Fruit fly (Drosophila melanogaster) whole organism, embryonic: ENCODE data around the gene Zaf1.
A peak's percentile ranks its signal among the peaks of the same experiment; 100 is the strongest.

Experiments used
- Atf-2 ChIP-seq: fragments of 200-800 bp; sonication (Bioruptor generic); optimal IDR thresholded peaks from 2 replicates; lab custom pipeline; 2016; ENCODE audit warnings: missing biosample characterization, missing genetic modification characterization
- B-H2 ChIP-seq: fragments of 200-800 bp; sonication (Bioruptor generic); optimal IDR thresholded peaks from 2 replicates; lab custom pipeline; 2018; ENCODE audit warnings: missing biosample characterization, mild to moderate bottlenecking, missing genetic modification characterization
- CG10267 ChIP-seq: fragments of 200-800 bp; sonication (Bioruptor generic); optimal IDR thresholded peaks from 2 replicates; lab custom pipeline; 2018; ENCODE audit warnings: missing biosample characterization, mild to moderate bottlenecking, missing genetic modification characterization, moderate library complexity
- CG10321 ChIP-seq: fragments of 200-800 bp; sonication (Bioruptor generic); IDR thresholded peaks from 2 replicates; pipeline ENCODE4 v1.3.6; 2022; ENCODE audit warnings: missing biosample characterization, missing genetic modification characterization
- CG10462 ChIP-seq: fragments of 200-800 bp; sonication (Bioruptor generic); optimal IDR thresholded peaks from 2 replicates; lab custom pipeline; 2016; ENCODE audit warnings: missing biosample characterization, missing genetic modification characterization
- CG10979 ChIP-seq: fragments of 200-800 bp; sonication (Bioruptor generic); optimal IDR thresholded peaks from 2 replicates; lab custom pipeline; 2018; ENCODE audit warnings: missing biosample characterization, mild to moderate bottlenecking, missing genetic modification characterization, moderate library complexity
- CG11398 ChIP-seq: fragments of 200-800 bp; sonication (Bioruptor generic); optimal IDR thresholded peaks from 2 replicates; lab custom pipeline; 2016; ENCODE audit warnings: missing biosample characterization, missing genetic modification characterization
- CG13775 ChIP-seq: fragments of 200-800 bp; sonication (Bioruptor generic); optimal IDR thresholded peaks from 3 replicates; lab custom pipeline; 2017; ENCODE audit warnings: missing biosample characterization, mild to moderate bottlenecking, missing genetic modification characterization
- CG15696 ChIP-seq: fragments of 200-800 bp; sonication (Bioruptor generic); optimal IDR thresholded peaks from 2 replicates; lab custom pipeline; 2019; ENCODE audit warnings: missing biosample characterization, mild to moderate bottlenecking, missing genetic modification characterization, moderate library complexity
- CG18262 ChIP-seq: fragments of 200-800 bp; optimal IDR thresholded peaks from 3 replicates; lab custom pipeline; 2019; ENCODE audit warnings: missing biosample characterization, mild to moderate bottlenecking, missing genetic modification characterization, moderate library complexity
- CG18619 ChIP-seq: fragments of 200-800 bp; sonication (Bioruptor generic); optimal IDR thresholded peaks from 3 replicates; lab custom pipeline; 2017; ENCODE audit warnings: missing biosample characterization, mild to moderate bottlenecking, missing genetic modification characterization
- CG2120 ChIP-seq: fragments of 200-800 bp; sonication (Bioruptor generic); optimal IDR thresholded peaks from 3 replicates; lab custom pipeline; 2016; ENCODE audit warnings: missing biosample characterization, missing genetic modification characterization
- CG2678 ChIP-seq: fragments of 200-800 bp; sonication (Bioruptor generic); optimal IDR thresholded peaks from 3 replicates; lab custom pipeline; 2019; ENCODE audit warnings: missing biosample characterization, mild to moderate bottlenecking, missing genetic modification characterization, moderate library complexity
- CG2712 ChIP-seq: fragments of 200-800 bp; optimal IDR thresholded peaks from 3 replicates; lab custom pipeline; 2019; ENCODE audit warnings: missing biosample characterization, mild to moderate bottlenecking, missing genetic modification characterization, moderate library complexity
- CG3847 ChIP-seq: fragments of 200-800 bp; sonication (Bioruptor generic); IDR thresholded peaks from 2 replicates; pipeline ENCODE4 v1.3.6; 2022; ENCODE audit warnings: missing biosample characterization, missing genetic modification characterization
- CG42726 ChIP-seq: fragments of 200-800 bp; sonication (Bioruptor generic); IDR thresholded peaks from 2 replicates; pipeline ENCODE4 v1.3.6; 2022; ENCODE audit warnings: missing biosample characterization, missing genetic modification characterization; ENCODE audit not compliant: partially characterized antibody
- CG7745 ChIP-seq: fragments of 200-800 bp; sonication (Bioruptor generic); optimal IDR thresholded peaks from 2 replicates; lab custom pipeline; 2018; ENCODE audit warnings: missing biosample characterization, mild to moderate bottlenecking, missing genetic modification characterization, moderate library complexity
- CG7987 ChIP-seq: fragments of 200-800 bp; sonication (Bioruptor generic); optimal IDR thresholded peaks from 2 replicates; lab custom pipeline; 2018; ENCODE audit warnings: missing biosample characterization, mild to moderate bottlenecking, missing genetic modification characterization, moderate library complexity
- CG8290 ChIP-seq, 3 experiments: fragments of 200-800 bp; sonication (Bioruptor generic); optimal IDR thresholded peaks; 2 replicates each; lab custom pipeline; 2016 to 2019; ENCODE audit warnings: missing biosample characterization in 3 of 3, missing genetic modification characterization in 3 of 3, mild to moderate bottlenecking in 2 of 3, moderate library complexity in 1 of 3
- CG9876 ChIP-seq: fragments of 200-800 bp; sonication (Bioruptor generic); optimal IDR thresholded peaks from 2 replicates; lab custom pipeline; 2016; ENCODE audit warnings: missing biosample characterization, missing genetic modification characterization
- D ChIP-seq, 2 experiments: fragments of 200-800 bp in 1 of 2; fragments of >200 bp in 1 of 2; sonication (Bioruptor generic) in 1 of 2; optimal IDR thresholded peaks; 2 replicates in 1 of 2; 3 replicates in 1 of 2; lab custom pipeline; 2017; ENCODE audit warnings: mild to moderate bottlenecking in 1 of 2, missing biosample characterization in 1 of 2, missing genetic modification characterization in 1 of 2, missing genetic modification reagents in 1 of 2
- Dad ChIP-seq: fragments of 200-800 bp; sonication (Bioruptor generic); optimal IDR thresholded peaks from 3 replicates; lab custom pipeline; 2016; ENCODE audit warnings: missing biosample characterization, missing genetic modification characterization
- Fer3 ChIP-seq: fragments of 200-800 bp; sonication (Bioruptor generic); optimal IDR thresholded peaks from 2 replicates; lab custom pipeline; 2018; ENCODE audit warnings: missing biosample characterization, mild to moderate bottlenecking, missing genetic modification characterization, moderate library complexity
- GATAe ChIP-seq: fragments of 200-800 bp; sonication (Bioruptor generic); conservative IDR thresholded peaks from 2 replicates; pipeline ENCODE4 v1.3.6; 2022; ENCODE audit warnings: missing biosample characterization, missing genetic modification characterization
- H2.0 ChIP-seq: fragments of 200-800 bp; sonication (Bioruptor generic); IDR thresholded peaks from 2 replicates; pipeline ENCODE4 v1.3.6; 2022; ENCODE audit warnings: missing biosample characterization, missing genetic modification characterization
- Hmr ChIP-seq: fragments of 200-800 bp; sonication (Bioruptor generic); optimal IDR thresholded peaks from 3 replicates; lab custom pipeline; 2017; ENCODE audit warnings: mild to moderate bottlenecking, missing biosample characterization, missing genetic modification reagents, missing genetic modification characterization
- Hmx ChIP-seq: fragments of 200-800 bp; sonication (Bioruptor generic); optimal IDR thresholded peaks from 2 replicates; lab custom pipeline; 2016; ENCODE audit warnings: missing biosample characterization, missing genetic modification characterization
- Lim3 ChIP-seq: fragments of 200-800 bp; sonication (Bioruptor generic); IDR thresholded peaks from 2 replicates; pipeline ENCODE4 v1.3.6; 2022; ENCODE audit warnings: missing biosample characterization, missing genetic modification characterization
- MBD-R2 ChIP-seq: fragments of 200-800 bp; sonication (Bioruptor generic); IDR thresholded peaks from 2 replicates; pipeline ENCODE4 v1.3.6; 2022; ENCODE audit warnings: missing biosample characterization, missing genetic modification characterization
- Med ChIP-seq: fragments of 200-800 bp; sonication (Bioruptor generic); peaks from one replicate; lab custom pipeline; 2016; ENCODE audit warnings: missing biosample characterization, missing genetic modification characterization, mild to moderate bottlenecking, inconsistent platforms, moderate library complexity
- Oaz ChIP-seq: fragments of 200-800 bp; sonication (Bioruptor generic); IDR thresholded peaks from 2 replicates; pipeline ENCODE4 v1.3.6; 2022; ENCODE audit warnings: missing biosample characterization, missing genetic modification characterization
- Xrp1 ChIP-seq: fragments of 200-800 bp; sonication (Bioruptor generic); IDR thresholded peaks from 2 replicates; pipeline ENCODE4 v1.3.6; 2022; ENCODE audit warnings: missing biosample characterization, missing genetic modification characterization
- ac ChIP-seq: fragments of 200-800 bp; sonication (Bioruptor generic); optimal IDR thresholded peaks from 3 replicates; lab custom pipeline; 2017; ENCODE audit warnings: missing biosample characterization, mild to moderate bottlenecking, missing genetic modification characterization
- ara ChIP-seq: fragments of 200-800 bp; sonication (Bioruptor generic); IDR thresholded peaks from 2 replicates; pipeline ENCODE4 v1.3.6; 2022; ENCODE audit warnings: missing biosample characterization, missing genetic modification characterization
- bbx ChIP-seq: fragments of 200-800 bp; sonication (Bioruptor generic); IDR thresholded peaks from 2 replicates; pipeline ENCODE4 v1.3.6; 2022; ENCODE audit warnings: missing biosample characterization, missing genetic modification characterization; ENCODE audit not compliant: partially characterized antibody
- chn ChIP-seq: fragments of 200-800 bp; sonication (Bioruptor generic); optimal IDR thresholded peaks from 2 replicates; lab custom pipeline; 2016; ENCODE audit warnings: missing biosample characterization, missing genetic modification characterization
- dm ChIP-seq: fragments of 200-800 bp; sonication (Bioruptor generic); optimal IDR thresholded peaks from 3 replicates; lab custom pipeline; 2016; ENCODE audit warnings: missing biosample characterization, missing genetic modification characterization
- gt ChIP-seq: fragments of 200-800 bp; sonication (Bioruptor generic); IDR thresholded peaks from 2 replicates; pipeline ENCODE4 v1.3.6; 2022; ENCODE audit warnings: missing biosample characterization, missing genetic modification characterization
- kay ChIP-seq: fragments of 200-800 bp; sonication (Bioruptor generic); optimal IDR thresholded peaks from 2 replicates; lab custom pipeline; 2016; ENCODE audit warnings: missing biosample characterization, missing genetic modification characterization
- ken ChIP-seq: fragments of 200-800 bp; sonication (Bioruptor generic); IDR thresholded peaks from 3 replicates; pipeline ENCODE4 v1.3.6; 2022; ENCODE audit warnings: missing biosample characterization, missing genetic modification characterization
- lilli ChIP-seq: fragments of 200-800 bp; sonication (Bioruptor generic); optimal IDR thresholded peaks from 3 replicates; lab custom pipeline; 2016; ENCODE audit warnings: missing biosample characterization, missing genetic modification characterization
- onecut ChIP-seq: fragments of 200-800 bp; sonication (Bioruptor generic); IDR thresholded peaks from 2 replicates; pipeline ENCODE4 v1.3.6; 2022; ENCODE audit warnings: missing biosample characterization, missing genetic modification characterization
- pan ChIP-seq, 4 experiments: fragments of >200 bp in 3 of 4; fragments of 200-800 bp in 1 of 4; sonication (Bioruptor generic) in 1 of 4; optimal IDR thresholded peaks in 3 of 4; IDR thresholded peaks in 1 of 4; 2 replicates each; pipeline versions ENCODE4 v1.3.6 to Lab custom; 2017 to 2022; ENCODE audit warnings: missing biosample characterization in 2 of 4, missing genetic modification characterization in 2 of 4, mixed read lengths in 1 of 4
- sim ChIP-seq: fragments of 200-800 bp; sonication (Bioruptor generic); IDR thresholded peaks from 2 replicates; pipeline ENCODE4 v1.3.6; 2022; ENCODE audit warnings: missing biosample characterization, missing genetic modification characterization
- toy ChIP-seq: fragments of 200-800 bp; sonication (Bioruptor generic); IDR thresholded peaks from 2 replicates; pipeline ENCODE4 v1.3.6; 2022; ENCODE audit warnings: missing biosample characterization, missing genetic modification characterization
- trem ChIP-seq: fragments of 200-800 bp; optimal IDR thresholded peaks from 3 replicates; lab custom pipeline; 2019; ENCODE audit warnings: missing biosample characterization, mild to moderate bottlenecking, missing genetic modification characterization, moderate library complexity
- trh ChIP-seq: fragments of 200-800 bp; sonication (Bioruptor generic); optimal IDR thresholded peaks from 2 replicates; lab custom pipeline; 2016; ENCODE audit warnings: missing biosample characterization, missing genetic modification characterization
- twi ChIP-seq: fragments of 200-800 bp; optimal IDR thresholded peaks from 2 replicates; lab custom pipeline; 2019; ENCODE audit warnings: missing biosample characterization, mild to moderate bottlenecking, missing genetic modification characterization, moderate library complexity

Zaf1 gene

DNA sequence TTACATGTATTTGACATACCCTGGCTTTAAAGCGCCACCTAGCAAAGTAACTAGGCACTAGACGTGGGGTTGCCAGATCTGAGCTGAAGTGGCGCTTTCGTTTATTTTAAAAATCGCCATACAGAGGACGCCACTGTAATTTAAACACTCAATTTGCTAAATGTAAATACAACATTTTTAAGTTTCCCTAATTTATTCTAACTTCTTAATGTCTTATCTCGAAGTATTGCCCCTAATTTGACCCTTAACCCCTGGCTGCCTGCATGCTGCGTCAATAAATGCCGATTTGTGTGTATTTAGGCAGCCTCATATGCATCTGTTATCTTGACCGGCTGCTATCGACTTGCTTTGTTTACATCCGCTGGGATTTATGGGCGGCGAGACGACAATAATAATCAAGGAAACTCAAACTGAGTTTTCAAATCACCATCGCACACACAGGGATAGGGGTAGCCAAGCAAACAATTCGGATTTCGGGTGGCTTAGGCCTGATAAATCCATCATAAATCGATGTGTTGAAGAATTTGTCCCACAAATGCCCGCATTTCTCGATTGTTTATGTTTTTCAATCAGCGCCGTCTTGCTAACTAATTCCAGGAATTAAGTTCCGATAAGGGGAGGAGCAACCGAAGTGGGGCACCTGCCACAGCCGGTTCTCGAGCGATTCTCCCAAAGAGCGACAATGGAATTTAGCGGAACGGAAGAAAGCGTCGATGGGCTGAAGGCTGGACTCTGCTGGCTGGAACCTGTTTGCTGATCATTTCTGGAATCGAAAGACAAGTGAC lies 12.0 kb downstream of the Zaf1 start (continued):
- TF ChIP-seq CG10979 (peak; percentile 49), bbx (peak; percentile 61), trem (peak; percentile 60), chn (GFP tag; lab: Kevin White, UChicago) (peak; percentile 67), CG9876 (GFP tag; lab: Kevin White, UChicago) (peak; percentile 74), Med (GFP tag; lab: Kevin White, UChicago) (peak; percentile 97), lilli (peak; percentile 66), Hmx (GFP tag; lab: Kevin White, UChicago) (no peak), Lim3 (GFP tag; lab: Robert Waterston, UW) (no peak), CG13775 (GFP tag; lab: Kevin White, UChicago) (peak; percentile 9), onecut (peak; percentile 67), Fer3 (peak; percentile 35), ken (GFP tag; lab: Robert Waterston, UW) (peak; percentile 74; the same call in 2 of the 3 replicates), CG18262 (tag; lab: Kevin White, UChicago) (peak; percentile 67), Atf-2 (GFP tag; lab: Kevin White, UChicago) (peak; percentile 62), Hmr (GFP tag; lab: Kevin White, UChicago) (peak; percentile 46), gt (0 out of 2 replicates have a peak, but pooled peaks have one; percentile 31), CG10267 (tag; lab: Kevin White, UChicago) (peak; percentile 65), Oaz (GFP tag; lab: Robert Waterston, UW) (no peak), CG42726 (GFP tag; lab: Robert Waterston, UW) (peak; percentile 85), B-H2 (GFP tag; lab: Kevin White, UChicago) (peak; percentile 40), Dad (GFP tag; lab: Kevin White, UChicago) (peak; percentile 47), CG18619 (GFP tag; lab: Kevin White, UChicago) (peak; percentile 32), H2.0 (GFP tag; lab: Robert Waterston, UW) (0 out of 2 replicates have a peak, but pooled peaks have one; percentile 25), sim (no peak), CG8290 (GFP tag; optimal IDR thresholded peaks at IDR 0.05; lab: Kevin White, UChicago) (peak; percentile 87), CG8290 (tag; optimal IDR thresholded peaks at IDR 0.05; lab: Kevin White, UChicago) (peak in 1 of 2 experiments; percentile 68), twi (tag; lab: Kevin White, UChicago) (peak; percentile 32), toy (no peak), CG10462 (peak; percentile 43), CG2678 (tag; lab: Kevin White, UChicago) (no peak), CG2712 (tag; lab: Kevin White, UChicago) (peak; percentile 78), ac (GFP tag; lab: Kevin White, UChicago) (peak; percentile 41), pan (optimal IDR thresholded peaks at IDR 0.05; lab: Kevin White, UChicago) (no peak), pan (GFP tag; optimal IDR thresholded peaks at IDR 0.05 in 1 of 2, IDR thresholded peaks at IDR 0.05 in 1 of 2) (peak in 1 of 2 experiments; percentile 57), CG15696 (tag; lab: Kevin White, UChicago) (peak; percentile 78), CG11398 (GFP tag; lab: Kevin White, UChicago) (peak; percentile 45), dm (GFP tag; lab: Kevin White, UChicago) (peak; percentile 24), trh (GFP tag; lab: Kevin White, UChicago) (peak; percentile 51), D (optimal IDR thresholded peaks at IDR 0.05; lab: Kevin White, UChicago) (no peak), D (GFP tag; optimal IDR thresholded peaks at IDR 0.05; lab: Kevin White, UChicago) (peak; percentile 29), CG7987 (GFP tag; lab: Kevin White, UChicago) (peak; percentile 48), CG2120 (GFP tag; lab: Kevin White, UChicago) (peak; percentile 68), ara (no peak), CG7745 (tag; lab: Kevin White, UChicago) (peak; percentile 83), CG3847 (peak; percentile 67), kay (no peak), CG10321 (GFP tag; lab: Robert Waterston, UW) (no peak), GATAe (no peak), Xrp1 (peak; percentile 56), MBD-R2 (no peak)
